Worm (Caenorhabditis elegans): Measurements from ENCODE around the gene W10D9.3.

ce11 chrII:475890-476420 is 15.2 kb upstream of the W10D9.3 start, which contains the start of gene nsun-1:
- TF ChIP-seq pqm-1 (tag; optimal IDR thresholded peaks at IDR 0.05) = no peak
- no peak for TF ChIP-seq ceh-9 (tag; optimal IDR thresholded peaks at IDR 0.05)
- TF ChIP-seq ama-1 (optimal IDR thresholded peaks at IDR 0.05) = no peak
- no peak for TF ChIP-seq pax-1 (tag; optimal IDR thresholded peaks at IDR 0.05)
- TF ChIP-seq lin-11 (tag; optimal IDR thresholded peaks at IDR 0.05) = no peak
- TF ChIP-seq nhr-11 (tag; optimal IDR thresholded peaks at IDR 0.05) = no peak
- no peak for TF ChIP-seq unc-86 (tag; optimal IDR thresholded peaks at IDR 0.05)
- peak; percentile 64 for TF ChIP-seq rnt-1 (tag; optimal IDR thresholded peaks at IDR 0.05)
- TF ChIP-seq ref-2 (tag; optimal IDR thresholded peaks at IDR 0.05) = peak; percentile 49
